Fruit fly (Drosophila melanogaster) whole organism, embryonic: ENCODE results near the gene CG13694.

Experiments used
- BEAF-32 ChIP-seq: fragments of 200-800 bp; sonication (Bioruptor generic); optimal IDR thresholded peaks from 3 replicates; lab custom pipeline; 2017; ENCODE audit warnings: missing biosample characterization, missing genetic modification characterization, mild to moderate bottlenecking, moderate library complexity, missing genetic modification reagents
- Blimp-1 ChIP-seq: fragments of 200-800 bp; sonication (Bioruptor generic); optimal IDR thresholded peaks from 3 replicates; lab custom pipeline; 2018; ENCODE audit warnings: missing biosample characterization, missing genetic modification characterization, mild to moderate bottlenecking, moderate library complexity, missing genetic modification reagents
- Bteb2 ChIP-seq: fragments of 200-800 bp; sonication (Bioruptor generic); optimal IDR thresholded peaks from 2 replicates; lab custom pipeline; 2016; ENCODE audit warnings: missing biosample characterization, missing genetic modification characterization
- CG10321 ChIP-seq: fragments of 200-800 bp; sonication (Bioruptor generic); IDR thresholded peaks from 2 replicates; pipeline ENCODE4 v1.3.6; 2022; ENCODE audit warnings: missing biosample characterization, missing genetic modification characterization
- CG10543 ChIP-seq: fragments of 200-800 bp; sonication (Bioruptor generic); optimal IDR thresholded peaks from 3 replicates; lab custom pipeline; 2017; ENCODE audit warnings: missing biosample characterization, mild to moderate bottlenecking, missing genetic modification characterization, moderate library complexity
- CG10565 ChIP-seq: fragments of 200-800 bp; sonication (Bioruptor generic); optimal IDR thresholded peaks from 3 replicates; lab custom pipeline; 2016; ENCODE audit warnings: missing biosample characterization, mild to moderate bottlenecking, missing genetic modification characterization
- CG11093 ChIP-seq: fragments of 200-800 bp; sonication (Bioruptor generic); IDR thresholded peaks from 3 replicates; pipeline ENCODE4 v1.3.6; 2022; ENCODE audit warnings: missing biosample characterization, missing genetic modification characterization
- CG11398 ChIP-seq: fragments of 200-800 bp; sonication (Bioruptor generic); optimal IDR thresholded peaks from 2 replicates; lab custom pipeline; 2016; ENCODE audit warnings: missing biosample characterization, missing genetic modification characterization
- CG1233 ChIP-seq: fragments of 200-800 bp; sonication (Bioruptor generic); optimal IDR thresholded peaks from 4 replicates; lab custom pipeline; 2018; ENCODE audit warnings: missing biosample characterization, mild to moderate bottlenecking, missing genetic modification characterization
- CG13287 ChIP-seq: fragments of 200-800 bp; sonication (Bioruptor generic); IDR thresholded peaks from 2 replicates; pipeline ENCODE4 v1.3.6; 2022; ENCODE audit warnings: missing biosample characterization, missing genetic modification characterization; ENCODE audit not compliant: partially characterized antibody
- CG13894 ChIP-seq: fragments of 200-800 bp; sonication (Bioruptor generic); optimal IDR thresholded peaks from 3 replicates; lab custom pipeline; 2018; ENCODE audit warnings: missing biosample characterization, mild to moderate bottlenecking, missing genetic modification characterization, moderate library complexity
- CG15011 ChIP-seq: fragments of 200-800 bp; sonication (Bioruptor generic); optimal IDR thresholded peaks from 3 replicates; lab custom pipeline; 2018; ENCODE audit warnings: missing biosample characterization, mild to moderate bottlenecking, missing genetic modification characterization
- CG15073 ChIP-seq: fragments of 200-800 bp; sonication (Bioruptor generic); optimal IDR thresholded peaks from 2 replicates; lab custom pipeline; 2016; ENCODE audit warnings: missing biosample characterization, missing genetic modification characterization
- CG15696 ChIP-seq: fragments of 200-800 bp; sonication (Bioruptor generic); optimal IDR thresholded peaks from 2 replicates; lab custom pipeline; 2019; ENCODE audit warnings: missing biosample characterization, mild to moderate bottlenecking, missing genetic modification characterization, moderate library complexity
- CG1602 ChIP-seq: fragments of 200-800 bp; sonication (Bioruptor generic); optimal IDR thresholded peaks from 3 replicates; lab custom pipeline; 2016; ENCODE audit warnings: missing biosample characterization, missing genetic modification characterization
- CG17385 ChIP-seq: fragments of 200-800 bp; sonication (Bioruptor generic); optimal IDR thresholded peaks from 3 replicates; lab custom pipeline; 2018; ENCODE audit warnings: missing biosample characterization, mild to moderate bottlenecking, missing genetic modification characterization
- CG2712 ChIP-seq: fragments of 200-800 bp; optimal IDR thresholded peaks from 3 replicates; lab custom pipeline; 2019; ENCODE audit warnings: missing biosample characterization, mild to moderate bottlenecking, missing genetic modification characterization, moderate library complexity
- CG30403 ChIP-seq: fragments of 200-800 bp; sonication (Bioruptor generic); optimal IDR thresholded peaks from 3 replicates; lab custom pipeline; 2016; ENCODE audit warnings: missing biosample characterization, missing genetic modification characterization
- CG31388 ChIP-seq: fragments of 200-800 bp; sonication (Bioruptor generic); optimal IDR thresholded peaks from 2 replicates; lab custom pipeline; 2016; ENCODE audit warnings: missing biosample characterization, missing genetic modification characterization
- CG5180 ChIP-seq: fragments of 200-800 bp; sonication (Bioruptor generic); optimal IDR thresholded peaks from 3 replicates; lab custom pipeline; 2017; ENCODE audit warnings: missing biosample characterization, missing genetic modification characterization, mild to moderate bottlenecking, moderate library complexity, missing genetic modification reagents
- CG6654 ChIP-seq: fragments of 200-800 bp; sonication (Bioruptor generic); optimal IDR thresholded peaks from 2 replicates; lab custom pipeline; 2017; ENCODE audit warnings: missing biosample characterization, mild to moderate bottlenecking, missing genetic modification characterization
- CG7372 ChIP-seq: fragments of 200-800 bp; sonication (Bioruptor generic); IDR thresholded peaks from 2 replicates; pipeline ENCODE4 v1.3.6; 2022; ENCODE audit warnings: missing biosample characterization, missing genetic modification characterization
- CG8359 ChIP-seq: fragments of 200-800 bp; sonication (Bioruptor generic); optimal IDR thresholded peaks from 2 replicates; lab custom pipeline; 2017; ENCODE audit warnings: missing biosample characterization, mild to moderate bottlenecking, missing genetic modification characterization, borderline replicate concordance
- CHES-1-like ChIP-seq: fragments of 200-800 bp; sonication (Bioruptor generic); optimal IDR thresholded peaks from 2 replicates; lab custom pipeline; 2016; ENCODE audit warnings: missing biosample characterization, missing genetic modification characterization
- Dp ChIP-seq: fragments of 200-800 bp; sonication (Bioruptor generic); optimal IDR thresholded peaks from 2 replicates; lab custom pipeline; 2018; ENCODE audit warnings: missing biosample characterization, mild to moderate bottlenecking, missing genetic modification characterization, moderate library complexity
- Eip74EF ChIP-seq, 2 experiments: fragments of 200-800 bp in 1 of 2; fragments of >200 bp in 1 of 2; sonication (Bioruptor generic) in 1 of 2; optimal IDR thresholded peaks; 2 replicates each; lab custom pipeline; 2017 to 2019; ENCODE audit warnings: missing biosample characterization in 2 of 2, missing genetic modification characterization in 2 of 2, mild to moderate bottlenecking in 1 of 2, moderate library complexity in 1 of 2
- Hmr ChIP-seq: fragments of 200-800 bp; sonication (Bioruptor generic); optimal IDR thresholded peaks from 3 replicates; lab custom pipeline; 2017; ENCODE audit warnings: mild to moderate bottlenecking, missing biosample characterization, missing genetic modification reagents, missing genetic modification characterization
- Hmx ChIP-seq: fragments of 200-800 bp; sonication (Bioruptor generic); optimal IDR thresholded peaks from 2 replicates; lab custom pipeline; 2016; ENCODE audit warnings: missing biosample characterization, missing genetic modification characterization
- Hr78 ChIP-seq, 2 experiments: fragments of 200-800 bp in 1 of 2; fragments of >200 bp in 1 of 2; sonication (Bioruptor generic) in 1 of 2; optimal IDR thresholded peaks; 2 replicates each; lab custom pipeline; 2017 to 2019; ENCODE audit warnings: missing biosample characterization in 2 of 2, missing genetic modification characterization in 2 of 2, mild to moderate bottlenecking in 1 of 2, moderate library complexity in 1 of 2
- Kr ChIP-seq: fragments of 200-800 bp; sonication (Bioruptor generic); optimal IDR thresholded peaks from 2 replicates; lab custom pipeline; 2017; ENCODE audit warnings: missing biosample characterization, mild to moderate bottlenecking, missing genetic modification characterization
- Mrtf ChIP-seq: fragments of 200-800 bp; sonication (Bioruptor generic); IDR thresholded peaks from 3 replicates; pipeline ENCODE4 v1.3.6; 2022; ENCODE audit warnings: missing biosample characterization, missing genetic modification characterization
- Nf-YC ChIP-seq: fragments of 200-800 bp; optimal IDR thresholded peaks from 3 replicates; lab custom pipeline; 2019; ENCODE audit warnings: missing biosample characterization, mild to moderate bottlenecking, missing genetic modification characterization, moderate library complexity
- Optix ChIP-seq: fragments of 200-800 bp; sonication (Bioruptor generic); IDR thresholded peaks from 3 replicates; pipeline ENCODE4 v1.3.6; 2022; ENCODE audit warnings: missing biosample characterization, missing genetic modification characterization
- dati ChIP-seq: fragments of 200-800 bp; sonication (Bioruptor generic); IDR thresholded peaks from 2 replicates; pipeline ENCODE4 v1.3.6; 2022; ENCODE audit warnings: missing biosample characterization, missing genetic modification characterization
- ewg ChIP-seq: fragments of 200-800 bp; sonication (Bioruptor generic); optimal IDR thresholded peaks from 3 replicates; lab custom pipeline; 2017; ENCODE audit warnings: mild to moderate bottlenecking, missing biosample characterization, missing genetic modification reagents, missing genetic modification characterization
- exex ChIP-seq: fragments of 200-800 bp; sonication (Bioruptor generic); optimal IDR thresholded peaks from 4 replicates; lab custom pipeline; 2018; ENCODE audit warnings: missing biosample characterization, mild to moderate bottlenecking, missing genetic modification characterization, moderate library complexity
- gsb ChIP-seq: fragments of 200-800 bp; sonication (Bioruptor generic); IDR thresholded peaks from 2 replicates; pipeline ENCODE4 v1.3.6; 2022; ENCODE audit warnings: missing biosample characterization, missing genetic modification characterization
- ind ChIP-seq: fragments of 200-800 bp; sonication (Bioruptor generic); optimal IDR thresholded peaks from 3 replicates; lab custom pipeline; 2016; ENCODE audit warnings: missing biosample characterization, missing genetic modification characterization
- jigr1 ChIP-seq: fragments of 200-800 bp; sonication (Bioruptor generic); IDR thresholded peaks from 3 replicates; pipeline ENCODE4 v1.3.6; 2022; ENCODE audit warnings: missing biosample characterization, missing genetic modification characterization
- mirr ChIP-seq: fragments of 200-800 bp; sonication (Bioruptor generic); optimal IDR thresholded peaks from 3 replicates; lab custom pipeline; 2018; ENCODE audit warnings: missing biosample characterization, mild to moderate bottlenecking, missing genetic modification characterization
- odd ChIP-seq: fragments of 200-800 bp; sonication (Bioruptor generic); optimal IDR thresholded peaks from 2 replicates; lab custom pipeline; 2017; ENCODE audit warnings: missing biosample characterization, mild to moderate bottlenecking, missing genetic modification characterization
- scrt ChIP-seq: fragments of 200-800 bp; sonication (Bioruptor generic); optimal IDR thresholded peaks from 2 replicates; lab custom pipeline; 2018; ENCODE audit warnings: missing biosample characterization, mild to moderate bottlenecking, missing genetic modification characterization, moderate library complexity
- ssp ChIP-seq: fragments of 200-800 bp; sonication (Bioruptor generic); IDR thresholded peaks from 2 replicates; pipeline ENCODE4 v1.3.6; 2022; ENCODE audit warnings: missing biosample characterization, missing genetic modification characterization
- stc ChIP-seq: fragments of 200-800 bp; sonication (Bioruptor generic); IDR thresholded peaks from 2 replicates; pipeline ENCODE4 v1.3.6; 2022; ENCODE audit warnings: missing biosample characterization, missing genetic modification characterization
- tx ChIP-seq: fragments of 200-800 bp; sonication (Bioruptor generic); optimal IDR thresholded peaks from 2 replicates; lab custom pipeline; 2016; ENCODE audit warnings: missing biosample characterization, missing genetic modification characterization
- vnd ChIP-seq: fragments of 200-800 bp; sonication (Bioruptor generic); IDR thresholded peaks from 3 replicates; pipeline ENCODE4 v1.3.6; 2022; ENCODE audit warnings: missing biosample characterization, missing genetic modification characterization; ENCODE audit not compliant: partially characterized antibody
- vvl ChIP-seq: fragments of 200-800 bp; sonication (Bioruptor generic); IDR thresholded peaks from 2 replicates; pipeline ENCODE4 v1.3.6; 2022; ENCODE audit warnings: missing biosample characterization, missing genetic modification characterization
- zfh1 ChIP-seq: fragments of 200-800 bp; sonication (Bioruptor generic); IDR thresholded peaks from 3 replicates; pipeline ENCODE4 v1.3.6; 2022; ENCODE audit warnings: missing biosample characterization, missing genetic modification characterization

Gene CG13694

DNA sequence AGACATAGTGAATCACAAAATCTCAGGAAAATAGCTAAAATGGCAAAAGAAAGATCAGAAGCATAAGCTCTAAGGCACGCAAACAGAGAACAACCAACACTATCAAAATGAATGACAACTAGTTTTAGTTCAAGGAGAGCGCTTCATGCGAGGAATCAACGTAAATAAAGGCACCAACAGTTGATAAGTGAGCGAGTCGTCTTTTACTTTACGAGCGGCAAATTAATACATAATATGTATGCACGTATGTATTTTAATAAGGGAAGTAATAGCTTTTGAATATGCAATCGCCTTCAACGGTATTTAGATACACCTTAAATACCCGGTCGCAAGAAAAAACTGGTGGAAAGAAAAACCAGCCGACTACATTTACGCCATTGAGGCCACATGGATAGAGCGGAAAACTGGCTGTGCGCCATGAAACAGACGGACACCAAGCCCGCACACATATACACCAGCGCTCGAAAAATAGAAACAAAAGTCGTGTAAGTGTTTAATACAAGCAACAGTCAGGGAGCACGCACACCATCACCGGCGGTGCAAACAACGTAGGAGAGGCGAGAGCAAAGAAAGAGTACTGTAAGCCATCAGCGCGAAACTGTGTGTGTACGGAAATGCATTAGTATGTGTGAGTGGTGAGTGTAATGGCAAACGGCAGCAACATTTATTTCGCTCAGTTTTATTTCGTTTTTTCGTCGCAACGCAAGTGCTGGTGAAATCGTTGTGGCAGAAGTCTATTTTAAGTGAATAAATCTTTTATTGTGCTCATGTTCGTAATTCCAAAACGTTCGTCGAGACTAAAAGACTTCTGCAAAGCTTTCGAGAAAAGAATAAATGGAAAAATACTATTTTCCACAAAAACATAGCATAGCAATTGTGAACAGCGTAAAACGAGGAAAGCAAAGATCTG, 49.7 kb downstream of the CG13694 start, which contains the start of gene dbr (continued):
- TF ChIP-seq odd (GFP tag; lab: Kevin White, UChicago) (peak; percentile 61), CG10543 (GFP tag; lab: Kevin White, UChicago) (peak; percentile 86), CG7372 (no peak), scrt (GFP tag; lab: Kevin White, UChicago) (peak; percentile 74), vvl (GFP tag; lab: Robert Waterston, UW) (peak; percentile 62; the same call in 1 of the 2 replicates), Blimp-1 (no peak), CG10565 (GFP tag; lab: Kevin White, UChicago) (no peak), CG8359 (GFP tag; lab: Kevin White, UChicago) (no peak), vnd (GFP tag; lab: Robert Waterston, UW) (no peak), Hmx (no peak), Mrtf (GFP tag; lab: Robert Waterston, UW) (no peak), Eip74EF (GFP tag; optimal IDR thresholded peaks at IDR 0.05; lab: Kevin White, UChicago) (no peak), CG2712 (peak; percentile 17), tx (GFP tag; lab: Kevin White, UChicago) (no peak), CG1602 (GFP tag; lab: Kevin White, UChicago) (no peak), CG10321 (GFP tag; lab: Robert Waterston, UW) (no peak), CG17385 (GFP tag; lab: Kevin White, UChicago) (peak; percentile 18), gsb (GFP tag; lab: Robert Waterston, UW) (no peak), Hr78 (GFP tag; optimal IDR thresholded peaks at IDR 0.05; lab: Kevin White, UChicago) (peak in 1 of 2 experiments; percentile 6), CG6654 (GFP tag; lab: Kevin White, UChicago) (no peak), CG15011 (no peak), CG1233 (GFP tag; lab: Kevin White, UChicago) (no peak), CG31388 (GFP tag; lab: Kevin White, UChicago) (no peak), ssp (GFP tag; lab: Robert Waterston, UW) (no peak), Dp (no peak), CG13287 (GFP tag; lab: Robert Waterston, UW) (peak; percentile 39), CG15073 (GFP tag; lab: Kevin White, UChicago) (no peak), dati (GFP tag; lab: Robert Waterston, UW) (no peak), BEAF-32 (GFP tag; lab: Kevin White, UChicago) (no peak), CHES-1-like (GFP tag; lab: Kevin White, UChicago) (no peak), stc (GFP tag; lab: Robert Waterston, UW) (no peak), CG15696 (tag; lab: Kevin White, UChicago) (no peak), Nf-YC (tag; lab: Kevin White, UChicago) (peak; percentile 53), ewg (GFP tag; lab: Kevin White, UChicago) (peak; percentile 6), Kr (GFP tag; lab: Kevin White, UChicago) (no peak), ind (GFP tag; lab: Kevin White, UChicago) (no peak), CG30403 (GFP tag; lab: Kevin White, UChicago) (no peak), exex (tag; lab: Kevin White, UChicago) (no peak), jigr1 (GFP tag; lab: Robert Waterston, UW) (no peak), zfh1 (no peak), mirr (GFP tag; lab: Kevin White, UChicago) (peak; percentile 81), CG11398 (GFP tag; lab: Kevin White, UChicago) (no peak), CG5180 (GFP tag; lab: Kevin White, UChicago) (peak; percentile 5), Optix (GFP tag; lab: Robert Waterston, UW) (no peak), Bteb2 (GFP tag; lab: Kevin White, UChicago) (no peak), Hmr (peak; percentile 29), CG11093 (GFP tag; lab: Robert Waterston, UW) (no peak), CG13894 (tag; lab: Kevin White, UChicago) (peak; percentile 91)
